Fruit fly (Drosophila melanogaster) whole organism: Measurements from ENCODE around the gene CaBP1.

ENCODE experiments used
- Dll ChIP-seq: fragments of >200 bp; optimal IDR thresholded peaks from 2 replicates; lab custom pipeline; 2017
- EcR ChIP-seq, 2 experiments: fragments of >200 bp; optimal IDR thresholded peaks; 2 replicates each; lab custom pipeline; 2017; ENCODE audit warnings: missing biosample characterization in 2 of 2, missing genetic modification characterization in 2 of 2, missing genetic modification reagents in 2 of 2
- psq ChIP-seq: fragments of >200 bp; optimal IDR thresholded peaks from 2 replicates; lab custom pipeline; 2017

- TF ChIP-seq EcR (GFP tag; optimal IDR thresholded peaks at IDR 0.05; lab: Kevin White, UChicago) (no peak), Dll (lab: Kevin White, UChicago) (no peak), psq (lab: Kevin White, UChicago) (no peak)
Observed at dm6 chr2L:16323544-16323943, 33.0 kb downstream of the CaBP1 start.
